Worm (Caenorhabditis elegans) whole organism, mixed stage, embryonic: ENCODE results near the gene C07D8.5.

Experiments used
- blmp-1 ChIP-seq: fragments of 150-350 bp; optimal IDR thresholded peaks from 2 replicates; lab custom pipeline; 2014; ENCODE audit warnings: missing biosample characterization, missing genetic modification characterization
- elt-3 ChIP-seq: fragments of 150-350 bp; optimal IDR thresholded peaks from 2 replicates; lab custom pipeline; 2014; ENCODE audit warnings: missing biosample characterization, missing genetic modification characterization
- mab-5 ChIP-seq: fragments of 150-350 bp; optimal IDR thresholded peaks from 2 replicates; lab custom pipeline; 2014; ENCODE audit warnings: missing biosample characterization, missing genetic modification characterization
- snpc-4 ChIP-seq: fragments of 150-350 bp; optimal IDR thresholded peaks from 2 replicates; lab custom pipeline; 2014; ENCODE audit warnings: missing biosample characterization, missing genetic modification characterization
- sptf-1 ChIP-seq: sonication (generic microtip); optimal IDR thresholded peaks from 2 replicates; lab custom pipeline; 2017; ENCODE audit warnings: mild to moderate bottlenecking, missing genetic modification characterization, moderate library complexity, missing compliant biosample characterization
- unc-39 ChIP-seq: fragments of 150-350 bp; optimal IDR thresholded peaks from 2 replicates; lab custom pipeline; 2014; ENCODE audit warnings: missing biosample characterization, missing genetic modification characterization

ce11 chrX:7318639-7319038 is 25.2 kb upstream of the C07D8.5 start, which contains the start of gene spp-4:
- TF ChIP-seq snpc-4 (tag; lab: Kevin White, UChicago), result no peak
- no peak for TF ChIP-seq elt-3 (tag; lab: Kevin White, UChicago)
- no peak for TF ChIP-seq unc-39 (tag; lab: Kevin White, UChicago)
- no peak for TF ChIP-seq sptf-1 (tag; lab: Kevin White, UChicago)
- TF ChIP-seq blmp-1, result no peak
- TF ChIP-seq mab-5 (tag; lab: Kevin White, UChicago), result no peak
